Worm (Caenorhabditis elegans) whole organism, midembryonic: ENCODE data around the gene fbxa-55.

ENCODE experiments used
- T22C8.4 ChIP-seq: fragments of 200-800 bp; sonication (Bioruptor generic); IDR thresholded peaks from 2 replicates; pipeline ENCODE4 v1.3.6; 2022; ENCODE audit warnings: missing genetic modification characterization, missing compliant biosample characterization
- cog-1 ChIP-seq: sonication (generic microtip); optimal IDR thresholded peaks from 2 replicates; lab custom pipeline; 2016; ENCODE audit warnings: missing genetic modification characterization, missing compliant biosample characterization
- flt-1 ChIP-seq: fragments of 200-800 bp; sonication (Bioruptor generic); IDR thresholded peaks from 2 replicates; pipeline ENCODE4 v1.3.6; 2022; ENCODE audit warnings: missing genetic modification characterization, missing compliant biosample characterization
- med-1 ChIP-seq: sonication (generic microtip); optimal IDR thresholded peaks from 2 replicates; lab custom pipeline; 2017; ENCODE audit warnings: missing genetic modification characterization, mild to moderate bottlenecking, missing compliant biosample characterization, antibody characterized with exemption, missing genetic modification reagents; ENCODE audit not compliant: insufficient read depth

DNA sequence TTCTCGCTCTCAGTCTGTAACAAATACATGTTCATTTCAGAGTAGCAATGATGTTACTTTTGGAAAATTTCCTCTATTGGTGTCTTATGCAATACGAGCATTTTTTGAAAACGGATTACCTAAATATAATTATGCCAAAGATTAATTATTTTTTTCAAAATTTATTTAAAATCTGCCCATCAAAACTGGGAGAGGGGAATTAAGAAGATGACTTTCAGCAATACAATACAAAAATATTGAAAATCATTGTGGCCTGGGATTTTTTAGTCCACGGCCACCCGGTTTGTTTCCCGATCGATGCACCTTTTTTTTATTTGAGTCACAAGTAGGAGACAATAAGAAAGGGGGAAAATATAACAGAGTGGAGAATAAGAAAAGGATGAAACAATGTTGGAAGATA is 2.1 kb upstream of the fbxa-55 start, which contains the start of gene fbxa-56:
- no peak for TF ChIP-seq T22C8.4 (GFP tag; lab: Robert Waterston, UW)
- no peak for TF ChIP-seq med-1 (GFP tag; lab: Kevin White, UChicago)
- no peak for TF ChIP-seq cog-1
- TF ChIP-seq flt-1 (GFP tag; lab: Robert Waterston, UW): no peak
